Worm (Caenorhabditis elegans): ENCODE data around the gene srz-100.

srz-100 gene

DNA sequence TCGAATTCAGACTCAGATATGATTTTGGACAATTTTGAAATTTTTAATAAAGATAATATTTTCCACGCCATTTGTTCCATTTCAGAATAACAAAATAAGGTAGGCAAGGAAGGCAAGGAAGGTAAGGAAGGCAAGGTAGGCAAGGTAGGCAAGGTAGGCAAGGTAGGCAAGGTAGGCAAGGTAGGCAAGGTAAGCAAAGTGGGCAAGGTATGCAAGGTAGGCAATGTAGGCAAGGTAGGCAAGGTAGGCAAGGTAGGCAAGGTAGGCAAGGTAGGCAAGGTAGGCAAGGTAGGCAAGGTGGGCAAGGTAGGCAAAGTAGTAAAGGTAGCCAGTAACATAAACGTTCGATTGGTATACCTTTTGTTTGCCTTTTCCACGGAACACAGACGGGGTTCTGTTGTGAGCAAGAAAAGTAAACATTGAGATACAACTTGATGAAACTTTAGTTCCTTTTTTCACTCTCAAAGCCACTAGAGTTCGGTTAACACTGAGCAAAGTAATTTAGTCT is 31.9 kb upstream of the srz-100 start, which contains the start of gene Y70C5C.1:
Gene Y70C5C.1, plus strand, starts transcription at position 458 of the 508 bp plus-strand sequence.
- TF ChIP-seq F49E8.2 (tag; optimal IDR thresholded peaks at IDR 0.05; ENCODE audit: insufficient read depth) (no peak), F39B2.1 (GFP tag; IDR thresholded peaks at IDR 0.05) (no peak), nhr-120 (GFP tag; IDR thresholded peaks at IDR 0.05) (no peak), tbx-9 (tag; optimal IDR thresholded peaks at IDR 0.05; ENCODE audit: borderline replicate concordance) (no peak), madf-3 (GFP tag; IDR thresholded peaks at IDR 0.05) (0 out of 2 replicates have a peak, but pooled peaks have one; percentile 7), ztf-25 (GFP tag; IDR thresholded peaks at IDR 0.05) (no peak)

- TF ChIP-seq zim-3 (tag; optimal IDR thresholded peaks at IDR 0.05) (no peak), B0336.3 (GFP tag; IDR thresholded peaks at IDR 0.05) (no peak), tlf-1 (GFP tag; optimal IDR thresholded peaks at IDR 0.05) (no peak), C17E4.6 (GFP tag; IDR thresholded peaks at IDR 0.05) (no peak), atf-7 (tag; optimal IDR thresholded peaks at IDR 0.05) (no peak), rcor-1 (GFP tag; IDR thresholded peaks at IDR 0.05) (no peak), mxl-1 (tag; optimal IDR thresholded peaks at IDR 0.05) (no peak), lin-35 (GFP tag; optimal IDR thresholded peaks at IDR 0.05) (no peak), efl-1 (GFP tag; optimal IDR thresholded peaks at IDR 0.05) (no peak), ceh-58 (GFP tag; IDR thresholded peaks at IDR 0.05) (no peak), D2030.7 (GFP tag; IDR thresholded peaks at IDR 0.05) (no peak), T07F8.4 (tag; optimal IDR thresholded peaks at IDR 0.05) (no peak), ztf-26 (tag; optimal IDR thresholded peaks at IDR 0.05) (no peak), somi-1 (GFP tag; optimal IDR thresholded peaks at IDR 0.05) (no peak), mcd-1 (GFP tag; IDR thresholded peaks at IDR 0.05) (no peak), lin-40 (tag; optimal IDR thresholded peaks at IDR 0.05) (no peak), lsy-27 (tag; optimal IDR thresholded peaks at IDR 0.05; ENCODE audit: borderline replicate concordance, insufficient read depth) (no peak)
Measured at ce11 chrV:16706549-16706948, 25.2 kb upstream of the srz-100 start, which contains the start of gene clec-9. TSS of gene clec-9 (minus strand) at chrV:16706649.

DNA sequence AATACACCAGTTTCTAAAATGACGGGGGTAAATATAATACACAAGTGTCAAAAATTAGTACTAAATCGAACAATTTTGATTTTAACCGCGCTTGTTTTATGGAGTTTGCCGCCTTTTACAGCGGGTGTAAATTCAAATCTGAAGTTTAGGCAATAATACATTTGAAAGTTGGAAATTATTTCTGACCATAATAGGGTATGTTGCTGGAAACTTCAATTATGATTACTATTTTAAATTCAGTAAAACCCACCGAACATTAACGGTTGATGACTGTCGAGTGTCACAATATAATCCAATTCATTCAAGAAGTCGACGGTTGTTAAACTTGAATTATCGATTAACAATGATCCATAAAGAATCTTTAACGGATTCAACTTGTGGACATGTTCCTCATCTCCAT is 17.9 kb upstream of the srz-100 start:
- TF ChIP-seq efl-1 (GFP tag; optimal IDR thresholded peaks at IDR 0.05) (no peak), hmg-20 (GFP tag; IDR thresholded peaks at IDR 0.05) (no peak), nhr-90 (tag; optimal IDR thresholded peaks at IDR 0.05) (no peak), rpc-1 (optimal IDR thresholded peaks at IDR 0.05) (no peak), rpc-1 (tag; optimal IDR thresholded peaks at IDR 0.05) (no peak), lin-26 (GFP tag; IDR thresholded peaks at IDR 0.05) (no peak), lin-40 (tag; optimal IDR thresholded peaks at IDR 0.05) (no peak)

ce11 chrV:16716574-16716973 is 15.1 kb upstream of the srz-100 start, which contains the start of gene srh-137:
TSS of gene srh-137 (minus strand) at chrV:16716674.
- TF ChIP-seq D2030.7 (GFP tag; IDR thresholded peaks at IDR 0.05), result no peak
- no peak for TF ChIP-seq lin-35 (GFP tag; optimal IDR thresholded peaks at IDR 0.05)
- TF ChIP-seq lag-1 (GFP tag; IDR thresholded peaks at IDR 0.05), result no peak
- TF ChIP-seq repo-1 (tag; optimal IDR thresholded peaks at IDR 0.05), result no peak
- TF ChIP-seq ztf-22 (GFP tag; optimal IDR thresholded peaks at IDR 0.05), result no peak
- no peak for TF ChIP-seq ceh-58 (GFP tag; IDR thresholded peaks at IDR 0.05)
- TF ChIP-seq cebp-2 (GFP tag; IDR thresholded peaks at IDR 0.05), result no peak
- no peak for TF ChIP-seq hlh-12 (tag; optimal IDR thresholded peaks at IDR 0.05)
- no peak for TF ChIP-seq Y53F4B.3 (GFP tag; IDR thresholded peaks at IDR 0.05)
- no peak for TF ChIP-seq somi-1 (GFP tag; optimal IDR thresholded peaks at IDR 0.05)
- TF ChIP-seq F37B4.10 (GFP tag; IDR thresholded peaks at IDR 0.05), result no peak
- TF ChIP-seq B0336.3 (GFP tag; IDR thresholded peaks at IDR 0.05), result no peak
- TF ChIP-seq attf-3 (GFP tag; conservative IDR thresholded peaks at IDR 0.05), result no peak

Data from whole organism, young adult.